Fruit fly (Drosophila melanogaster) whole organism, embryonic: Measurements from ENCODE around the gene ND-MNLL.

Experiments used
- Atf6 ChIP-seq: fragments of 200-800 bp; sonication (Bioruptor generic); IDR thresholded peaks from 2 replicates; pipeline ENCODE4 v1.3.6; 2022; ENCODE audit warnings: missing biosample characterization, missing genetic modification characterization
- BtbVII ChIP-seq: fragments of 200-800 bp; sonication (Bioruptor generic); optimal IDR thresholded peaks from 3 replicates; lab custom pipeline; 2017; ENCODE audit warnings: missing biosample characterization, mild to moderate bottlenecking, missing genetic modification characterization
- CG10209 ChIP-seq: fragments of 200-800 bp; sonication (Bioruptor generic); optimal IDR thresholded peaks from 3 replicates; lab custom pipeline; 2017; ENCODE audit warnings: missing biosample characterization, mild to moderate bottlenecking, missing genetic modification characterization, missing genetic modification reagents
- CG10979 ChIP-seq: fragments of 200-800 bp; sonication (Bioruptor generic); optimal IDR thresholded peaks from 2 replicates; lab custom pipeline; 2018; ENCODE audit warnings: missing biosample characterization, mild to moderate bottlenecking, missing genetic modification characterization, moderate library complexity
- CG11695 ChIP-seq: fragments of 200-800 bp; sonication (Bioruptor generic); IDR thresholded peaks from 3 replicates; pipeline ENCODE4 v1.3.6; 2022; ENCODE audit warnings: missing biosample characterization, missing genetic modification characterization
- CG13296 ChIP-seq: fragments of 200-800 bp; sonication (Bioruptor generic); optimal IDR thresholded peaks from 3 replicates; lab custom pipeline; 2018; ENCODE audit warnings: missing biosample characterization, mild to moderate bottlenecking, missing genetic modification characterization
- CG13894 ChIP-seq: fragments of 200-800 bp; sonication (Bioruptor generic); optimal IDR thresholded peaks from 3 replicates; lab custom pipeline; 2018; ENCODE audit warnings: missing biosample characterization, mild to moderate bottlenecking, missing genetic modification characterization, moderate library complexity
- CG14965 ChIP-seq: fragments of 200-800 bp; sonication (Bioruptor generic); optimal IDR thresholded peaks from 2 replicates; lab custom pipeline; 2016; ENCODE audit warnings: missing biosample characterization, missing genetic modification characterization, borderline replicate concordance
- CG15479 ChIP-seq: fragments of 200-800 bp; sonication (Bioruptor generic); optimal IDR thresholded peaks from 3 replicates; lab custom pipeline; 2019; ENCODE audit warnings: missing biosample characterization, mild to moderate bottlenecking, missing genetic modification characterization, moderate library complexity
- CG1602 ChIP-seq: fragments of 200-800 bp; sonication (Bioruptor generic); optimal IDR thresholded peaks from 3 replicates; lab custom pipeline; 2016; ENCODE audit warnings: missing biosample characterization, missing genetic modification characterization
- CG17568 ChIP-seq: fragments of 200-800 bp; sonication (Bioruptor generic); optimal IDR thresholded peaks from 2 replicates; lab custom pipeline; 2018; ENCODE audit warnings: missing biosample characterization, mild to moderate bottlenecking, missing genetic modification characterization, moderate library complexity
- CG18011 ChIP-seq: fragments of 200-800 bp; sonication (Bioruptor generic); optimal IDR thresholded peaks from 2 replicates; lab custom pipeline; 2017; ENCODE audit warnings: missing biosample characterization, missing genetic modification characterization, mild to moderate bottlenecking, moderate library complexity, missing genotype
- CG34224 ChIP-seq: fragments of 200-800 bp; sonication (Bioruptor generic); IDR thresholded peaks from 3 replicates; pipeline ENCODE4 v1.3.6; 2022; ENCODE audit warnings: missing biosample characterization, missing genetic modification characterization; ENCODE audit not compliant: partially characterized antibody
- CG34376 ChIP-seq: fragments of 200-800 bp; sonication (Bioruptor generic); optimal IDR thresholded peaks from 2 replicates; lab custom pipeline; 2018; ENCODE audit warnings: missing biosample characterization, mild to moderate bottlenecking, missing genetic modification characterization
- CG3726 ChIP-seq: fragments of 200-800 bp; sonication (Bioruptor generic); IDR thresholded peaks from 3 replicates; pipeline ENCODE4, ENCODE4 v1.3.6; 2022; ENCODE audit warnings: missing biosample characterization, missing genetic modification characterization
- CG5245 ChIP-seq: fragments of 200-800 bp; sonication (Bioruptor generic); optimal IDR thresholded peaks from 3 replicates; lab custom pipeline; 2016; ENCODE audit warnings: missing biosample characterization, missing genetic modification characterization
- CG6683 ChIP-seq: fragments of 200-800 bp; sonication (Bioruptor generic); optimal IDR thresholded peaks from 2 replicates; lab custom pipeline; 2017; ENCODE audit warnings: missing biosample characterization, mild to moderate bottlenecking, missing genetic modification characterization, missing genetic modification reagents
- CG7357 ChIP-seq: fragments of 200-800 bp; sonication (Bioruptor generic); IDR thresholded peaks from 3 replicates; pipeline ENCODE4 v1.3.6; 2022; ENCODE audit warnings: missing biosample characterization, missing genetic modification characterization
- CG8290 ChIP-seq, 3 experiments: fragments of 200-800 bp; sonication (Bioruptor generic); optimal IDR thresholded peaks; 2 replicates each; lab custom pipeline; 2016 to 2019; ENCODE audit warnings: missing biosample characterization in 3 of 3, missing genetic modification characterization in 3 of 3, mild to moderate bottlenecking in 2 of 3, moderate library complexity in 1 of 3
- CG8359 ChIP-seq: fragments of 200-800 bp; sonication (Bioruptor generic); optimal IDR thresholded peaks from 2 replicates; lab custom pipeline; 2017; ENCODE audit warnings: missing biosample characterization, mild to moderate bottlenecking, missing genetic modification characterization, borderline replicate concordance
- CG9817 ChIP-seq: fragments of 200-800 bp; sonication (Bioruptor generic); optimal IDR thresholded peaks from 2 replicates; lab custom pipeline; 2018; ENCODE audit warnings: missing biosample characterization, mild to moderate bottlenecking, missing genetic modification characterization, moderate library complexity
- CTCF ChIP-seq: fragments of 200-800 bp; sonication (Bioruptor generic); optimal IDR thresholded peaks from 2 replicates; lab custom pipeline; 2017; ENCODE audit warnings: missing biosample characterization, mild to moderate bottlenecking, missing genetic modification characterization, moderate library complexity
- Dad ChIP-seq: fragments of 200-800 bp; sonication (Bioruptor generic); optimal IDR thresholded peaks from 3 replicates; lab custom pipeline; 2016; ENCODE audit warnings: missing biosample characterization, missing genetic modification characterization
- GATAe ChIP-seq: fragments of 200-800 bp; sonication (Bioruptor generic); conservative IDR thresholded peaks from 2 replicates; pipeline ENCODE4 v1.3.6; 2022; ENCODE audit warnings: missing biosample characterization, missing genetic modification characterization
- H2.0 ChIP-seq: fragments of 200-800 bp; sonication (Bioruptor generic); IDR thresholded peaks from 2 replicates; pipeline ENCODE4 v1.3.6; 2022; ENCODE audit warnings: missing biosample characterization, missing genetic modification characterization
- HmgD ChIP-seq: fragments of 200-800 bp; sonication (Bioruptor generic); optimal IDR thresholded peaks from 3 replicates; lab custom pipeline; 2016; ENCODE audit warnings: missing biosample characterization, missing genetic modification characterization
- Max ChIP-seq: fragments of 200-800 bp; sonication (Bioruptor generic); optimal IDR thresholded peaks from 2 replicates; lab custom pipeline; 2016; ENCODE audit warnings: missing biosample characterization, mild to moderate bottlenecking, missing genetic modification characterization
- Med ChIP-seq: fragments of 200-800 bp; sonication (Bioruptor generic); peaks from one replicate; lab custom pipeline; 2016; ENCODE audit warnings: missing biosample characterization, missing genetic modification characterization, mild to moderate bottlenecking, inconsistent platforms, moderate library complexity
- NC2α ChIP-seq: fragments of 200-800 bp; sonication (Bioruptor generic); optimal IDR thresholded peaks from 2 replicates; lab custom pipeline; 2016; ENCODE audit warnings: missing biosample characterization, missing genetic modification characterization
- Neu2 ChIP-seq: fragments of 200-800 bp; sonication (Bioruptor generic); optimal IDR thresholded peaks from 3 replicates; lab custom pipeline; 2016; ENCODE audit warnings: missing biosample characterization, missing genetic modification characterization, borderline replicate concordance
- Ptx1 ChIP-seq: fragments of 200-800 bp; sonication (Bioruptor generic); IDR thresholded peaks from 2 replicates; pipeline ENCODE4 v1.3.6; 2022; ENCODE audit warnings: missing biosample characterization, missing genetic modification characterization
- Ravus ChIP-seq: fragments of 200-800 bp; sonication (Bioruptor generic); IDR thresholded peaks from 2 replicates; pipeline ENCODE4 v1.3.6; 2022; ENCODE audit warnings: missing biosample characterization, missing genetic modification characterization
- Ssrp ChIP-seq: fragments of 200-800 bp; sonication (Bioruptor generic); optimal IDR thresholded peaks from 2 replicates; lab custom pipeline; 2018; ENCODE audit warnings: missing biosample characterization, mild to moderate bottlenecking, missing genetic modification characterization, moderate library complexity
- Usf ChIP-seq: fragments of 200-800 bp; sonication (Bioruptor generic); optimal IDR thresholded peaks from 2 replicates; lab custom pipeline; 2017; ENCODE audit warnings: missing genotype, missing biosample characterization, missing genetic modification characterization
- dysf ChIP-seq: fragments of 200-800 bp; sonication (Bioruptor generic); IDR thresholded peaks from 3 replicates; pipeline ENCODE4 v1.3.6; 2022; ENCODE audit warnings: missing biosample characterization, missing genetic modification characterization
- en ChIP-seq: fragments of 200-800 bp; sonication (Bioruptor generic); optimal IDR thresholded peaks from 2 replicates; lab custom pipeline; 2016; ENCODE audit warnings: missing biosample characterization, missing genetic modification characterization
- esg ChIP-seq: fragments of 200-800 bp; sonication (Bioruptor generic); conservative IDR thresholded peaks from 2 replicates; pipeline ENCODE4 v1.3.6; 2022; ENCODE audit warnings: missing biosample characterization, missing genetic modification characterization
- hb ChIP-seq: fragments of 200-800 bp; sonication (Bioruptor generic); IDR thresholded peaks from 3 replicates; pipeline ENCODE4 v1.3.6; 2022; ENCODE audit warnings: missing biosample characterization, missing genetic modification characterization; ENCODE audit not compliant: partially characterized antibody
- her ChIP-seq: fragments of 200-800 bp; sonication (Bioruptor generic); optimal IDR thresholded peaks from 2 replicates; lab custom pipeline; 2016; ENCODE audit warnings: missing biosample characterization, missing genetic modification characterization
- inv ChIP-seq: fragments of 200-800 bp; sonication (Bioruptor generic); IDR thresholded peaks from 2 replicates; pipeline ENCODE4 v1.3.6; 2022; ENCODE audit warnings: missing biosample characterization, missing genetic modification characterization; ENCODE audit not compliant: partially characterized antibody
- lbe ChIP-seq: fragments of 200-800 bp; sonication (Bioruptor generic); optimal IDR thresholded peaks from 2 replicates; lab custom pipeline; 2016; ENCODE audit warnings: missing biosample characterization, mild to moderate bottlenecking, missing genetic modification characterization
- lola ChIP-seq, 3 experiments: fragments of >200 bp in 2 of 3; fragments of 200-800 bp in 1 of 3; sonication (Bioruptor generic) in 1 of 3; optimal IDR thresholded peaks; 2 replicates each; lab custom pipeline; 2017 to 2019; ENCODE audit warnings: missing biosample characterization in 3 of 3, missing genetic modification characterization in 3 of 3, mild to moderate bottlenecking in 1 of 3, moderate library complexity in 1 of 3
- mirr ChIP-seq: fragments of 200-800 bp; sonication (Bioruptor generic); optimal IDR thresholded peaks from 3 replicates; lab custom pipeline; 2018; ENCODE audit warnings: missing biosample characterization, mild to moderate bottlenecking, missing genetic modification characterization
- p53 ChIP-seq: fragments of 200-800 bp; sonication (Bioruptor generic); optimal IDR thresholded peaks from 2 replicates; lab custom pipeline; 2016; ENCODE audit warnings: missing biosample characterization, missing genetic modification characterization
- pita ChIP-seq: fragments of 200-800 bp; sonication (Bioruptor generic); optimal IDR thresholded peaks from 2 replicates; lab custom pipeline; 2017; ENCODE audit warnings: missing biosample characterization, mild to moderate bottlenecking, missing genetic modification characterization
- run ChIP-seq: fragments of 200-800 bp; sonication (Bioruptor generic); optimal IDR thresholded peaks from 3 replicates; lab custom pipeline; 2018; ENCODE audit warnings: missing biosample characterization, mild to moderate bottlenecking, missing genetic modification characterization
- schlank ChIP-seq: fragments of 200-800 bp; sonication (Bioruptor generic); optimal IDR thresholded peaks from 2 replicates; lab custom pipeline; 2018; ENCODE audit warnings: missing biosample characterization, mild to moderate bottlenecking, missing genetic modification characterization
- sima ChIP-seq: fragments of 200-800 bp; sonication (Bioruptor generic); optimal IDR thresholded peaks from 2 replicates; lab custom pipeline; 2016; ENCODE audit warnings: missing biosample characterization, missing genetic modification characterization
- tgo ChIP-seq: fragments of 200-800 bp; sonication (Bioruptor generic); IDR thresholded peaks from 3 replicates; pipeline ENCODE4 v1.3.6; 2022; ENCODE audit warnings: missing biosample characterization, missing genetic modification characterization
- unc-4 ChIP-seq: fragments of 200-800 bp; sonication (Bioruptor generic); IDR thresholded peaks from 2 replicates; pipeline ENCODE4 v1.3.6; 2022; ENCODE audit warnings: missing biosample characterization, missing genetic modification characterization; ENCODE audit not compliant: partially characterized antibody

The ND-MNLL gene

dm6 chrX:7934679-7935078 lies 41.1 kb upstream of the ND-MNLL start, which contains the start of gene RpS14b (continued):
- no peak for TF ChIP-seq GATAe (GFP tag; lab: Robert Waterston, UW)
- no peak for TF ChIP-seq run (tag; lab: Kevin White, UChicago)
- TF ChIP-seq lola (GFP tag; optimal IDR thresholded peaks at IDR 0.05; lab: Kevin White, UChicago) = no peak
- TF ChIP-seq CG13296 (GFP tag; lab: Kevin White, UChicago) = peak; percentile 81
- peak; percentile 25 for TF ChIP-seq CG10979
- TF ChIP-seq sima (GFP tag; lab: Kevin White, UChicago) = no peak
- TF ChIP-seq CG34376 (GFP tag; lab: Kevin White, UChicago) = peak; percentile 79
- no peak for TF ChIP-seq Usf (GFP tag; lab: Kevin White, UChicago)
- TF ChIP-seq Atf6 = peak; percentile 64
- TF ChIP-seq schlank (tag; lab: Kevin White, UChicago) = peak; percentile 77
- peak; percentile 67 for TF ChIP-seq inv (GFP tag; lab: Robert Waterston, UW)
- no peak for TF ChIP-seq CG8359 (GFP tag; lab: Kevin White, UChicago)
- peak; percentile 26 for TF ChIP-seq CTCF (GFP tag; lab: Kevin White, UChicago)
- TF ChIP-seq en (GFP tag; lab: Kevin White, UChicago) = no peak
- peak; percentile 45 for TF ChIP-seq CG10209
- 0 out of 2 replicates have a peak, but pooled peaks have one; percentile 5 for TF ChIP-seq esg (GFP tag; lab: Robert Waterston, UW)
- no peak for TF ChIP-seq pita (GFP tag; lab: Kevin White, UChicago)
- TF ChIP-seq CG7357 (GFP tag; lab: Robert Waterston, UW) = peak; percentile 25; the same call in 1 of the 3 replicates
- peak; percentile 79 for TF ChIP-seq unc-4 (GFP tag; lab: Robert Waterston, UW)
- TF ChIP-seq Dad (GFP tag; lab: Kevin White, UChicago) = peak; percentile 45
- no peak for TF ChIP-seq NC2α (GFP tag; lab: Kevin White, UChicago)
- TF ChIP-seq CG13894 (tag; lab: Kevin White, UChicago) = peak; percentile 41
- TF ChIP-seq her = peak; percentile 63
- TF ChIP-seq CG3726 (GFP tag; lab: Robert Waterston, UW) = no peak
- peak; percentile 62 for TF ChIP-seq CG18011 (GFP tag; lab: Kevin White, UChicago)
- TF ChIP-seq CG14965 = no peak
- peak; percentile 61 for TF ChIP-seq BtbVII (GFP tag; lab: Kevin White, UChicago)
- TF ChIP-seq CG15479 (GFP tag; lab: Kevin White, UChicago) = peak; percentile 81
- TF ChIP-seq CG17568 (GFP tag; lab: Kevin White, UChicago) = peak; percentile 8
- no peak for TF ChIP-seq CG1602 (GFP tag; lab: Kevin White, UChicago)
- peak; percentile 53 for TF ChIP-seq Ptx1 (GFP tag; lab: Robert Waterston, UW)
- TF ChIP-seq lbe (GFP tag; lab: Kevin White, UChicago) = peak; percentile 33
- TF ChIP-seq CG5245 (GFP tag; lab: Kevin White, UChicago) = peak; percentile 20
- TF ChIP-seq HmgD = peak; percentile 48
- TF ChIP-seq CG9817 (tag; lab: Kevin White, UChicago) = peak; percentile 58
- TF ChIP-seq CG34224 (GFP tag; lab: Robert Waterston, UW) = peak; percentile 76
- peak; percentile 52; the same call in 1 of the 2 replicates for TF ChIP-seq H2.0 (GFP tag; lab: Robert Waterston, UW)
- TF ChIP-seq mirr (GFP tag; lab: Kevin White, UChicago) = peak; percentile 86
- TF ChIP-seq p53 (GFP tag; lab: Kevin White, UChicago) = peak; percentile 23
- TF ChIP-seq hb (GFP tag; lab: Robert Waterston, UW) = peak; percentile 41; the same call in 1 of the 3 replicates
- no peak for TF ChIP-seq Ssrp (tag; lab: Kevin White, UChicago)
- TF ChIP-seq Max (GFP tag; lab: Kevin White, UChicago) = peak; percentile 51
- TF ChIP-seq CG6683 (GFP tag; lab: Kevin White, UChicago) = no peak
- TF ChIP-seq Med (GFP tag; lab: Kevin White, UChicago) = peak; percentile 96
- peak; percentile 65; the same call in 2 of the 3 replicates for TF ChIP-seq dysf (GFP tag; lab: Robert Waterston, UW)
- no peak for TF ChIP-seq Ravus (GFP tag; lab: Robert Waterston, UW)
- TF ChIP-seq Neu2 (GFP tag; lab: Kevin White, UChicago) = no peak
- peak; percentile 15 for TF ChIP-seq CG8290 (GFP tag; optimal IDR thresholded peaks at IDR 0.05; lab: Kevin White, UChicago)
- TF ChIP-seq CG8290 (tag; optimal IDR thresholded peaks at IDR 0.05; lab: Kevin White, UChicago) = peak in 1 of 2 experiments; percentile 88
- TF ChIP-seq tgo (GFP tag; lab: Robert Waterston, UW) = peak; percentile 56; the same call in 2 of the 3 replicates
- TF ChIP-seq CG11695 (GFP tag; lab: Robert Waterston, UW) = no peak
